Worm (Caenorhabditis elegans) whole organism, L3 larva: ENCODE data around the gene srw-69.

Experiments
- ama-1 ChIP-seq: fragments of 150-350 bp; optimal IDR thresholded peaks from 2 replicates; lab custom pipeline; 2018
- pha-4 ChIP-seq: fragments of 150-350 bp; optimal IDR thresholded peaks from 2 replicates; lab custom pipeline; 2014; ENCODE audit warnings: missing biosample characterization, missing genetic modification reagents, missing genetic modification characterization
- tbx-2 ChIP-seq: sonication (generic microtip); optimal IDR thresholded peaks from 2 replicates; lab custom pipeline; 2016; ENCODE audit warnings: mild to moderate bottlenecking, missing genetic modification characterization, missing compliant biosample characterization

- TF ChIP-seq pha-4 (tag; lab: Kevin White, UChicago) (no peak), tbx-2 (tag; lab: Kevin White, UChicago) (no peak), ama-1 (lab: Kevin White, UChicago) (no peak)
These were observed 22.6 kb upstream of the srw-69 start, which contains the start of gene try-11 for ce11 chrV:7451421-7451820.
